Worm (Caenorhabditis elegans) whole organism, young adult: ENCODE data around the gene Y5F2A.4.

Source experiments
- him-1 ChIP-seq: sonication (generic microtip); optimal IDR thresholded peaks from 2 replicates; lab custom pipeline; 2016; ENCODE audit warnings: missing genotype, missing genetic modification reagents, missing genetic modification characterization, missing compliant biosample characterization
- let-526 ChIP-seq: fragments of 200-800 bp; sonication (Bioruptor generic); IDR thresholded peaks from 2 replicates; pipeline ENCODE4 v1.3.6; 2022; ENCODE audit warnings: missing genetic modification reagents, missing genetic modification characterization, missing compliant biosample characterization
- nfya-2 ChIP-seq: fragments of 200-800 bp; sonication (Bioruptor generic); IDR thresholded peaks from 2 replicates; pipeline ENCODE4 v1.3.6; 2022; ENCODE audit warnings: missing genetic modification reagents, missing genetic modification characterization, missing compliant biosample characterization
- repo-1 ChIP-seq: sonication (generic microtip); optimal IDR thresholded peaks from 2 replicates; lab custom pipeline; 2017; ENCODE audit warnings: mild to moderate bottlenecking, missing genetic modification characterization, missing compliant biosample characterization
- unc-62 ChIP-seq: fragments of 150-350 bp; optimal IDR thresholded peaks from 2 replicates; lab custom pipeline; 2014; ENCODE audit warnings: missing biosample characterization, missing genetic modification reagents, missing genetic modification characterization

ce11 chrIV:11109771-11110170 is 31.4 kb upstream of the Y5F2A.4 start, which contains the start of gene pigk-1:
- no peak for TF ChIP-seq repo-1 (tag; lab: Kevin White, UChicago)
- no peak for TF ChIP-seq him-1 (tag; lab: Kevin White, UChicago)
- TF ChIP-seq unc-62 (GFP tag; lab: Kevin White, UChicago), result no peak
- TF ChIP-seq nfya-2 (GFP tag; lab: Robert Waterston, UW), result peak; percentile 71; the same call in 1 of the 2 replicates
- TF ChIP-seq let-526 (GFP tag; lab: Robert Waterston, UW), result no peak
